Worm (Caenorhabditis elegans) whole organism, L4 larva: Measurements from ENCODE around the gene cutl-5.

Source experiments
- T20F7.1 ChIP-seq: fragments of 200-800 bp; sonication (Bioruptor generic); optimal IDR thresholded peaks from 2 replicates; lab custom pipeline; 2018; ENCODE audit warnings: mild to moderate bottlenecking, missing genetic modification characterization, missing compliant biosample characterization
- dpl-1 ChIP-seq: fragments of 150-350 bp; optimal IDR thresholded peaks from 2 replicates; lab custom pipeline; 2014; ENCODE audit warnings: missing biosample characterization, missing genetic modification reagents, missing genetic modification characterization
- nhr-76 ChIP-seq: fragments of 150-350 bp; optimal IDR thresholded peaks from 2 replicates; lab custom pipeline; 2014; ENCODE audit warnings: missing biosample characterization, missing genetic modification characterization
- spr-1 ChIP-seq: sonication (generic microtip); optimal IDR thresholded peaks from 2 replicates; lab custom pipeline; 2016; ENCODE audit warnings: mild to moderate bottlenecking, missing genetic modification characterization, missing compliant biosample characterization

- peak; percentile 69 for TF ChIP-seq T20F7.1
- TF ChIP-seq spr-1 (tag; lab: Kevin White, UChicago), result no peak
- no peak for TF ChIP-seq nhr-76 (tag; lab: Kevin White, UChicago)
- TF ChIP-seq dpl-1, result peak; percentile 25
Observed at ce11 chrII:7111657-7112049, 4.1 kb downstream of the cutl-5 start, which contains the start of gene F10E7.5.
